Fruit fly (Drosophila melanogaster): ENCODE measurements around the gene CG14294.

The CG14294 gene

DNA sequence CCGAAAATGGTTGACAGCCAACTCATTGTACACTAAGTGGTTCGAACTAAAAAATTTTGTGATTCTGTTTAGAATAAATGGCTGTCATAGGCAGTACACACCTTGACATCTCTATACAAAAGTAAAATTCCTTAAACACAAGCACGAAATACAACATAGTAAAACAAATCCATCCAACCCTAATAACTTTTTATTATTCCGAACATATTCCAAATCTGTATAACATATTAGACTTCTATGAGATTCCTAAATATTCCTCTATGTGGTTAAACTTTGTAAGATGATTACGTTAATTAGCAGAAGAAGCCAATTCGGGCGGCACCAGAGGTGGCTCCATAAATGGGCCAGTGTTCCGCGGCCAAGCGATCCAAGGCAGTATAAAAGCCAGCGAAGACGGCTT lies at the start of gene CG14294:
Gene CG14294, minus strand, starts transcription at position 101 of the 400 bp plus-strand sequence.
- no peak for TF ChIP-seq CTCF (optimal IDR thresholded peaks at IDR 0.05)
- TF ChIP-seq CG8478 (optimal IDR thresholded peaks at IDR 0.05) = no peak

DNA sequence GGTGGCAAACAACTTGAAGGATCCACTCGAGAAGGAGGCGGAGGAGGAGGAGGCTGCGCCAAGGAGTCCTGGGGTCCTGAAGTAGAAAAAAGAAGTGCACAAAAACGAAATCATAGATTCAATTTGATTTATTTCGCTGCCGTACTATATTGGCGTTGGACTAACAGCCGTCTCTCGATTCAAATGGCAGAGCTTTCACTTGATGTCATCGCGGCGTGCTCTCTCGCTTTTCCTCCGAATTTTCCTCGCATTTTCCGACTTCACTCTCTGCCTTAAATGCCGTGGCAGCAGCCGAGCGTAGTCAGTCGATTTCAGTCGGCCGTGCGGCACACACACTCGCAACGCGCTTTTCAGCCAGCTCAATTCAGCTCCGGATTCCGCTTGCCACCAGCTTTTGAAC lies 47.8 kb upstream of the CG14294 start, which contains the start of gene CG43732:
Gene CG43732, plus strand, starts transcription at position 301 of the 400 bp plus-strand sequence.
- TF ChIP-seq CTCF (optimal IDR thresholded peaks at IDR 0.05) (no peak), CG8478 (optimal IDR thresholded peaks at IDR 0.05) (no peak)

DNA sequence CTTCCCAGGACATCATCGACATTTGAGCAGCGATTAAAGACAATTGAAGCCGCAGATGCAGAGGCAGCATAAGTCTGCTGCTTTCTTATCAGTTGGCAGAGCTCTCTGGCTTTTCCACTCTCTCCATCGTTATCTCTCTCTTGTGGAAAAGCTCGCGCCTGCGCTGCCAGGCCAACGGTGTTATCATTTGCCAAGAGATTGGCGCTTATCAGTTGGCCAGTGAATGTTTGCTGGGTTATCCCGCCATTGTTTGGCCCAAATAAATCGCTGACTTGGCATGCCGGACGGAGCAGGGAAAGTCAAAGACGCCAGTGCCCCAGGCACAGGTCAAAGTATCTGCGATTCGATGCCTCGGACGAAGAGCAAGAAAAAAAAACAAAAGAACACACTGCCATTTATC lies 47.1 kb upstream of the CG14294 start:
- no peak for TF ChIP-seq CTCF (optimal IDR thresholded peaks at IDR 0.05)
- TF ChIP-seq CG8478 (optimal IDR thresholded peaks at IDR 0.05) = no peak

DNA sequence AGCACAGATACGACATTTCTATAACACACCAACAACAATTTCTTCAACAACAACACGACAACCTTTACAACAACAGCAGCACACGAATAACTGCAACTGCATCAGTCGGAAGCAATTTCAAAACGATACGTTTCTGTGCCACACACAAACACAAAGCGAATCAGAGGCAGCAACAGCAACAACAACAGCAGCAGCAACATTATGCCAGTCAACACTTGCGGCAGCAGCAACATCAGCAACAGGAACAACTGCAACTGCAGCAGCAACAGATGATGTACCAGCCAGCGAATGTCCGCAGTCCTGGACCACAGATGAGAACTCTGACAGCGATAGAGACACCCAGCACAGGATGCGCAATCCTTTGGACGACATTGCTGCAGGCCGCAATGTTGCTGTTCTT lies 45.2 kb upstream of the CG14294 start:
- TF ChIP-seq CG8478 (optimal IDR thresholded peaks at IDR 0.05) = no peak
- no peak for TF ChIP-seq CTCF (optimal IDR thresholded peaks at IDR 0.05)

DNA sequence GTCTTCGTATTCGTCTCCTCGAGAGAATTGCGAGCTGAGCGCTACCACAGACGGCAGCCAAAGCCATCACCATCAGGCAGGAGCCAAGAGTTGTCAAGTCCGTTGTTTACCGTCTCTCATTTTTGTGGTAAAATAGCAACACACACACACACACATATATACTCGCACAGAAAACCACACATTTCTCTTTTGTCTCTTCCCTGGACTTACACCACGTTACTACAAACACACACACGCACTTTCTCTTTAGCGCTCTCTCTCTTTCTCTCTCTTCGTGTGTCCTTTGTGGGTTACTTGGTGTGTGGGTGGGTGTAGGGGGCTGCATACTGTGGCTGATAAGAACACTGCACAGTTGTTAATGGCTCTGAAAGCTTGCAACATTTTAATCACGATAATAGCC lies 29.7 kb upstream of the CG14294 start:
- TF ChIP-seq CTCF (optimal IDR thresholded peaks at IDR 0.05) = no peak
- no peak for TF ChIP-seq CG8478 (optimal IDR thresholded peaks at IDR 0.05)

DNA sequence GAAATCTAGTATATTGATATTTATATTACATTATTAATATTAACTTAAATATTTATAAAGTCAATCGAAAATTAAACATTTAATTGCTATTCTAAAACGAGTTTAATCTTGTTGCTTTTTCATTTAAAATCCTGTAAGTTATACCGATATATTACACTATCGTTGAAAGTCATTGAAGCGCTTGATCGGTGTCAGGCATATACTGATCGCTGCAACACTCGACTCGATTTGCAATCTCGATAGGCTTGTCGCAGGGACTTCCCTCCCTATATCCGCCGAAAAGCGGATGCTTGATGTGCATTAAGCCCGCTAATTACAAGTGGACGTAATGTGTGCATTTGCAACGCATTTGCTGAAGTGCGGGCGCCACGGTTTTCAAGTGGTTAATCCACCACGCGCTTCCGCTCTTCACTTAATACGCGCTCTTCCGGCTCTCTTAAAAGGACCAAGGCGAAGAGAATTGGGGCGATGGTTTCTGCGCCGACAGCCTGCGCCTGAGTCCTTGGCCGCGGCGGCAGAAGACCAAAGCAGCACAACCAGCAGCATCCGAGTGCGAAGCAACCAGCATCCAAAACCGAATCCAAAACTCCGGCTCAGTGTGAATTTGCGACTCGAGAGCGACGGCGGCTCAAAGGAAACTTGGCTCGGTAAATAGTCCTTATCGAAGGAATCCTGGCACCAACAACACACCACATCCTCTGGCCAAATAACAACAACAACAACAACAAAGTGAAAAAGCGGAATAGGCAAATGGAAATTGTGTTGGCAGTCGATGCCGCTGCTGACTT lies 27.0 kb upstream of the CG14294 start, which contains the start of gene CG42613:
Gene CG42613, plus strand, starts transcription at position 279 of the 788 bp plus-strand sequence.
- TF ChIP-seq CTCF (optimal IDR thresholded peaks at IDR 0.05) (peak in 1 of 2 experiments; percentile 12), CG8478 (optimal IDR thresholded peaks at IDR 0.05) (no peak)

DNA sequence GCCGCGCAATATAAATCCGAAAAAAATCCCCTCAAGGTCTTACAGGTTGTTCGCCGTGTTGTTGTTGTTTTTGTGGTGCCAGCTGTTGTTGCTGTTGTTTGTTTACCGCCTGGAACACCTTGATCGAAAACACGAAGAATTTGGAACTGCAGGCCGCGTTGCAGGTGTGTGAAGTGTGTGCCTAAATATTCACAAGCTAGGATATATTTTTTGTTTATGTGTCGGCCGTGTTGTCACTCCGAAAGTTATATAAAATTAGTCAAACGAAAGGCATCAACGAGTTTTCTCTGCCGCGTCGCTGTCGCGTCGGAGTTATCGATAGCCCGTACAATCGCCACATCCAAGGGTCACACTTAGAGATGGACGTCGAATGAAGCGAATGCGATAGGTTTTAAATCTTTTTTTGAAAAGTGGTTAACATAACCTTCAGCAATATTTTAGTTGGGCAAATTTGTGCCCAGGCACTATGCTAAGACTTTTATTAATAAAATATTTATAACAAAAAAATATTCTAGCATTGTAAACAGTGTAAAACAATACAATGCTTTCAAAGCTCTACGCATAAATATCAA lies 26.4 kb upstream of the CG14294 start, which contains the start of gene Mpc1:
Gene Mpc1, minus strand, starts transcription at position 314 of the 572 bp plus-strand sequence.
- TF ChIP-seq CTCF (optimal IDR thresholded peaks at IDR 0.05) (no peak), CG8478 (optimal IDR thresholded peaks at IDR 0.05) (no peak)

DNA sequence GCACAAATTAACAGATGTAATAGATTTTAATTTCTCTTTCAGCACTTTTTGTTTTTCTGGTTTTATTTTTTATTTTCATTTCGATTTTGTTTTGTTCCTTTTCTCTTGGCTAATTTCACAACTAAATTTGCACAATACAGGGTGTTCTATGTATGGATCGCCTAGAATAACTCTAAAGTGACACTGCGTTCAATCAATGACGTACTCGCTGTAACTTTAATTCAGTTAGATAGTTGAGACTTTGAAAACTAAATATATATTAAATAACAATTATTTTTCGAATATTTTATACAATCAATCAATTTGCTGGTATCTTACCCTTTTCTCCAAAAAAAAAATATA lies 22.5 kb upstream of the CG14294 start:
- no peak for TF ChIP-seq CG8478 (optimal IDR thresholded peaks at IDR 0.05)

DNA sequence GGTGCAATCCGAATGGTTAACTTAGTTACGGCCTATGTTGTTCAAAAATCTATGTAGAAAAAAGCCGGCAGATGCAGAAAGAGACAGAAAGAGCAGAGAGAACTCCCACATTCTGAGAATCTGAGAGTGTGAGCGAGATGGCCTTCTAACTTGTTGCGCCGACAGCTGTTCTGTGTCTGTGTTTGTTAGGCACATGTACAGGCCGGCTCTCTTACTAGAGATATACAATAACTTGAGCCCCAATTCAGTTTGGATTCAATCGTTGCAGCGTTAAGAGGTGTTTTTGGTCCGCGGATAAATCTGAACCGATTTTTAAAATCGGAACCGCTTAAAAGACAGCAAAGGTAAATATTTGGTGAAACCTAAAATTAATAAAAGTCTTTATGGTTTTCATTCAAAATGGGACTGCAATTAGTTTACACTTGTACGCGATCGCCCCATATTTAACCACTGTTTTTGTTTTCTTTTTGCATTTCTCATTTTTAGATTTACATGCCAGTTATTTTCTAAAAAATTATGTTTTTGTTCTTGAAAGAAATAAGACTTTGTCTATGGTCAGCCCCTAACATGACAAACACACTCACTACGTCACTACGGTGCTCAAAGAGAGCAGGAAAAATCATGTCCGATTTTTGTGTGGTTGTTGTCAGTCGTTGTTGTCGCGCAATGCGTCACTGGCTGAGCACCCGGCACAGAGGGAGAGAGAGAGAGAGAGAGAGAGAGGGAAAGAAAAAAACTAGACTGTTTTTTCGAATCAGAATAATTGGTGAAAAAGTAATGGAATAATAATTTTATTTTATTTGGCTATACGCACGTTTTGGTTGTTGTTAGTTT lies 22.0 kb upstream of the CG14294 start:
- TF ChIP-seq CTCF (optimal IDR thresholded peaks at IDR 0.05) (no peak), CG8478 (optimal IDR thresholded peaks at IDR 0.05) (no peak)

DNA sequence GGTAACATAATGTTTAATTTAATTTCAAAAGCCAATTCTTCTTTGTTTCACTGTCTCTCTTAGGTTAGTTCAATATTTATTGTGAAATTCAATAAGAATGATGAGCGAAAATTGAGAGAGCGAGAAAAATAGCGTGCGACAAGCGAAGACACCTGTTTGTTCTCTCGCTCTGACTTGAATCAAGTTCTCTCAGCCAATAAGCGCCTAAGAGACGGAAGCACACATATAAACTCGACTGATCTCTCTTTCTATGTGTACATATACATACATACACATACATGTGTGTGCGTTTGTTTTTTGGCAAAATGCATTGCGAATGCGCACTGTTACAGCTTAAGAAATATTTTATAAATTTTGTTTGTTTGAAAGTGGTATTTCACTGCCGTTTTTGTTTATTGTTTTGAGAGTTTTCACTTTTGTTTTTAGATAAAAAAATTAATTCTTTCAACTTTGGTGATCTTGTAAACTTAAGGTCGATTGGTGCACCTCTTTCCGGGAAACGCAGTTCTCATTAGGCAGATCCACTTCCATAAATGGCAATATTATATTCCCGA lies 21.2 kb upstream of the CG14294 start:
- no peak for TF ChIP-seq CTCF (optimal IDR thresholded peaks at IDR 0.05)
- no peak for TF ChIP-seq CG8478 (optimal IDR thresholded peaks at IDR 0.05)

DNA sequence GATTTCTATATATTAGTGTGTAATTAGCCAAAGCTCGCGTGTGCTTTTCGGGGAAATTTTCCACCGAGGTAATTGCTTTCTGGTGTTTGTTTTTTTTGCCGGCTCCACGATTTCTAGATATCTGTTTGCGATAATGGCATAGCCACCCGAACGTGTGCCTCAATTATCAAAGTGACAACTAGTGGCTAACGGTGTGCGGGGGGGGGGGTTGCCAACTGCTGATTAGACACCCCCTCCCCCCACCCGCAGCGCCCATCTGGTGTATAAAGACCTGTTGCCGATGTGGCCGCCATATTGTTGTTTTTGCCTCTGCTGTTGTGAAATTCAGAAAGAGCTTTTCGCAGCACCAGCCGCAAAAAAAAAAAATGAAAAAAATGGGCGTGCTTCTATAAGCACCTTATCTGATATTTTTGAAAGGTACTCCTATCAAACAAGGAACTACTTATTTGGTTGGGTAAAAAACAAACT lies 16.8 kb upstream of the CG14294 start:
- TF ChIP-seq CTCF (optimal IDR thresholded peaks at IDR 0.05) = no peak
- no peak for TF ChIP-seq CG8478 (optimal IDR thresholded peaks at IDR 0.05)

DNA sequence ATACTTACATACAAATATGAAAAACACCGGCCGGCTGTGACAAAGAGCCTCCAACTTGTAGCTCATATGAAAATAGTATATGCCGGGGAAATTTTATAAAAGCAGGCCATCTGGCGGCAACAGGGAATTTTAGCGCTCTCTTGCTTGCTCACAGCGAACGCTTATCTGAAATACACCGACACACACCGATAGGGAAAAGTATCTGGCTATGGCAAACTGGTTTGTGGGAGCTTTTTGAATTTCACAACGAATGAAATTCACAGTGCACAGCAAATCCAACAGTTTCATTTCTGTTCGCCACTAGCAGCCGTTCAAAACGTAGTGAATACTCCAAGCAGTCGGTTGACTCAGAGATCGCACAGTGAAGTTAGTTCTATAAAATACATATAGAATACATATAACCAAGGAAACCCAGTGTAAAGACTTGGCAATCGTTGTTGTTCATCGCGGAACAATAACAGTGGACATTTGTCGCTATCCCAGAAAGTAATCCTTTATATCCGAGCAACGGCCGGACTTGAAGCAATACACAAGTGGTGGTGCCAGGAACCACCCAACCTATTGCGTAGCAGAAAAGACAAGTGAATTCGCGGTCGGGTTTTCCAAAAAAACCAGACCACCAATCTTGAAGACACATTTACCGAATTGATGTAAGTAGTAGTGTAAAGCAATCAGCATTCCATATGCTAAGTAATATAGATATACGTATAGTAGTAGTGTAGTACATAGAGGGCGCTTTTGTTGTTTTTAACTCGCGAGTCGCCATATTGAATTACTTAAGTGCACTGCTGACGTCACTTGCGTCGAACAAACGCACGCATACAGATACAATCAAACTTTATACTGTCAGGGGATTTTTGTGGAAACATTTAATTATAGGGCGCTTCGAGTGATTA lies 16.2 kb upstream of the CG14294 start:
- TF ChIP-seq CG8478 (optimal IDR thresholded peaks at IDR 0.05) (no peak), CTCF (optimal IDR thresholded peaks at IDR 0.05) (peak; percentile 68 to 71)

DNA sequence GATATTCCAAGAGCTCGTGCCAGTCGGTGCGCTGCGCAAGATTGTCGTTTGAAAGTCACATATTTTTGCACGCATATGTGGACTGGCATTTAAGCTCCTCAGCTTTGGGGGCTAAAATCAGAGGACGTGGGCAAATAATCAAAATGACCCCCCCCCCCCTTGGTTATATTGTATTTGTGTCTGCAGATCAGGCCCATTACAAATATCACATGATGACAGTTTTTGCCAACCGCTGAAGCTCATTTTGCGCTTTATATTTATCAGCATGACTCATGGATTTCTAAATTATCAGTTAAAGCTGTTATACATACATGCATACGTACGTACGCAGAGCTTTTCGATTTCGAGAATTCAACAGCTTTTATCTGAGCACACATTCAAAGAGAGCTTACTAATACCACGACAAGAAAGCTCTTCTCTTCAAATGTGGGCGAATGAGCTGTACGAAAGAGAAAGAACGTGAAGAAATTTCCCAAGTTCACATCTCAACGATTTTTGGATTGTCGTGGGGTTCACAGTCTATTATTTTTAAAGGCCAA lies 14.7 kb upstream of the CG14294 start:
- TF ChIP-seq CTCF (optimal IDR thresholded peaks at IDR 0.05) (no peak), CG8478 (optimal IDR thresholded peaks at IDR 0.05) (no peak)
